Worm (Caenorhabditis elegans): Measurements from ENCODE around the gene C10C6.13.

- TF ChIP-seq ztf-4 (tag; optimal IDR thresholded peaks at IDR 0.05) = no peak
- TF ChIP-seq fkh-10 (GFP tag; optimal IDR thresholded peaks at IDR 0.05) = no peak
- no peak for TF ChIP-seq nhr-43 (tag; optimal IDR thresholded peaks at IDR 0.05; ENCODE audit: poor library complexity, severe bottlenecking)
Measured at ce11 chrIV:11498169-11498568, 28.6 kb upstream of the C10C6.13 start, which contains the start of gene sms-1.

Measured in whole organism, L3 larva.